Worm (Caenorhabditis elegans): ENCODE results near the gene tmd-2.

DNA sequence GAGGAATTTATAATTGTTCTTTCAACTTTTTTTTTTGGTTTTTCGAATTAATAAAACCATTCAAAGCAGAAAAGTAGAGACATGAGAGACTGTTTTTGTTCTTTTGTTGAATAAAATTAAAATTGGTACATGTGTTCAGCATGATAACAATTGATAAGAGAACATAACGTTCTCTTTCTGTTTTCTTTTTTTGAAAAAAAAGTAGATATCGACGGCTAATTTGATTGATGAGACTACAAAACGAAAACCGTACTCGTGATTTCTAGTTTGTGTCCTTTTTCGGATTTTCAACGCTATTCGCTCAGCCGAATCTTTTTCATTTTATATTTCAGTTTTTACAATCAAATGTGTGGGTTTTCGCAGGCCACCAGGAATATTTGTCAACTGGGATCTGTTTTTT is 11.0 kb downstream of the tmd-2 start, which contains the start of gene C08D8.1:
- TF ChIP-seq him-1 (tag; optimal IDR thresholded peaks at IDR 0.05) (no peak), dao-5 (tag; optimal IDR thresholded peaks at IDR 0.05) (no peak), W03F9.2 (tag; optimal IDR thresholded peaks at IDR 0.05) (no peak)
